Worm (Caenorhabditis elegans): Measurements from ENCODE around the gene nop-1.

The nop-1 gene

DNA sequence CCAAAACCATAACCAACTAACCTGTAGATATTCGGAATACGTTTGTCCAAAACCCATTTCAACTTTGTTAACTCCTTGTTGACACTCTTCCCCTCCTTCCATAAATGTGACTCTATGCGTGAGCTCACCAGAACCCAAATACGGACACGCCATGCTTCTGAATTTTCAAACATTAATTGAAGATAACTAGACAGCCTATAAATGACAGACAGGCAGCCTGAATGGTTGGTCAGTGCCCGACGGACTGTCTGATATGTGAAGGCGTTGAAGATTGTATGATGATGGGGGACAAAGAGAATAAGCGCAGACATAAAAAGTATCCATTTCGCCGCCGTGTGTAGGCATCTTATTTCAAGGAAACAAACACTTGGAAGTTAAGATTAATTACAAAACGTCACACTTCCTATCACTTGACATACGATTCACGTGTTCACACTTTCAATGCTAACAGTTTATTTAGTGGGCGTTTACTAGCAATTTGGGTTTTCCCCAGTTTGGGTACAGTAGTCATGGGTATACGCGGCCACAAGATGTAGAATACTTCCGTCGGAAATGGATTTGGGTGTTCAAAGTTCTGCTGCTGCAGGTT is 38.6 kb upstream of the nop-1 start, which contains the start of the genes tdo-2 and C28H8.2:
TSS of gene tdo-2 (minus strand) at position 157 of the 589 bp plus-strand sequence.
TSS of gene C28H8.2 (plus strand) at position 524 of the 589 bp plus-strand sequence.
- TF ChIP-seq ztf-1 (GFP tag; conservative IDR thresholded peaks at IDR 0.05) (no peak), lin-11 (tag; optimal IDR thresholded peaks at IDR 0.05) (no peak), alr-1 (tag; optimal IDR thresholded peaks at IDR 0.05) (peak; percentile 16), ztf-4 (tag; optimal IDR thresholded peaks at IDR 0.05) (peak; percentile 28), nhr-129 (tag; optimal IDR thresholded peaks at IDR 0.05) (peak; percentile 50), crh-2 (tag; optimal IDR thresholded peaks at IDR 0.05) (peak; percentile 56), mdl-1 (tag; optimal IDR thresholded peaks at IDR 0.05) (peak in 1 of 2 experiments; percentile 75), gmeb-1 (tag; optimal IDR thresholded peaks at IDR 0.05) (peak; percentile 55), sma-9 (GFP tag; optimal IDR thresholded peaks at IDR 0.05) (peak; percentile 90), sma-9 (tag; optimal IDR thresholded peaks at IDR 0.05) (no peak), mab-5 (tag; optimal IDR thresholded peaks at IDR 0.05) (peak; percentile 20), fos-1 (tag; optimal IDR thresholded peaks at IDR 0.05) (peak; percentile 12), ztf-11 (tag; optimal IDR thresholded peaks at IDR 0.05) (no peak), egl-27 (tag; optimal IDR thresholded peaks at IDR 0.05) (peak; percentile 69), sma-3 (GFP tag; optimal IDR thresholded peaks at IDR 0.05) (peak; percentile 92), ama-1 (optimal IDR thresholded peaks at IDR 0.05) (no peak), aly-2 (tag; optimal IDR thresholded peaks at IDR 0.05) (no peak), F13H6.1 (tag; optimal IDR thresholded peaks at IDR 0.05) (peak; percentile 14), blmp-1 (tag; optimal IDR thresholded peaks at IDR 0.05; ENCODE audit: insufficient read depth) (peak; percentile 80), C34F6.9 (tag; optimal IDR thresholded peaks at IDR 0.05) (peak; percentile 8), Y55F3AM.14 (GFP tag; optimal IDR thresholded peaks at IDR 0.05) (peak; percentile 25), nhr-21 (tag; optimal IDR thresholded peaks at IDR 0.05) (peak; percentile 92), unc-55 (GFP tag; optimal IDR thresholded peaks at IDR 0.05) (no peak), lsy-2 (tag; optimal IDR thresholded peaks at IDR 0.05) (peak in 1 of 2 experiments; percentile 55), peb-1 (tag; optimal IDR thresholded peaks at IDR 0.05) (no peak), nhr-6 (tag; optimal IDR thresholded peaks at IDR 0.05) (peak; percentile 37), nhr-25 (tag; optimal IDR thresholded peaks at IDR 0.05) (peak; percentile 94)

DNA sequence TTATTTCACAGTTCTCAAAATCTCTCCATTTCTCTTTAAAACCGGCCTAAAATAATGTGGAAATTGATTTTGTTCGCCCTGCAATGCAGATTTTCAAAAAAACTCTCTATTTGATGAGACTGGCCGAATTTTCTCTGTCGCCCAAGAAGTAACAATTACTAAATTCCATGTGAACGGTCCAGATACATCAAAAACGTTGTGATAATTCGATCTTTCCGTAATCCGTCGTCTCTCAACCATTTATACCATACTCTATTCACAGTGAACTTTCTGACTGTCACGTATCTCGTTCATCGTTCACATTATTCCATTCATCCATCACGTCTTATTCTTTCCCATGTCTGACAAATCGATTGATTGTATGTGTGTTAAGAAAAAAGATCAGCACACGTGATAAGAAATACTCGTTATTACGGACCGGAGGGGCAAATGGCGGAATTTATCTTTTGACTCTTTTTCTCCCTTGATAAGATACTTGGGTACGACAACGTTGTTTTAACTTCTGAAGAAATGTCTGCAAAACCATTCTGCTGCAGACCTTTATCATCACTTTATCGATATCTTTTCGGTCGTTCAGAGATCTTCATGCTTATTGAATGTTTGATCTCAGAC is 37.3 kb upstream of the nop-1 start:
- TF ChIP-seq nhr-25 (tag; optimal IDR thresholded peaks at IDR 0.05) (peak; percentile 71), blmp-1 (tag; optimal IDR thresholded peaks at IDR 0.05; ENCODE audit: insufficient read depth) (peak; percentile 66), zag-1 (tag; optimal IDR thresholded peaks at IDR 0.05) (no peak), ceh-16 (tag; optimal IDR thresholded peaks at IDR 0.05) (no peak), lsy-2 (tag; optimal IDR thresholded peaks at IDR 0.05) (peak in 1 of 2 experiments; percentile 33), mab-5 (tag; optimal IDR thresholded peaks at IDR 0.05) (no peak), sma-3 (GFP tag; optimal IDR thresholded peaks at IDR 0.05) (peak; percentile 72), skn-1 (tag; optimal IDR thresholded peaks at IDR 0.05) (no peak), crh-2 (tag; optimal IDR thresholded peaks at IDR 0.05) (peak; percentile 38), snpc-4 (tag; optimal IDR thresholded peaks at IDR 0.05) (no peak), ceh-82 (tag; optimal IDR thresholded peaks at IDR 0.05) (no peak), mbf-1 (tag; optimal IDR thresholded peaks at IDR 0.05) (no peak), gmeb-1 (tag; optimal IDR thresholded peaks at IDR 0.05) (peak; percentile 41), nhr-6 (tag; optimal IDR thresholded peaks at IDR 0.05) (no peak), mdl-1 (tag; optimal IDR thresholded peaks at IDR 0.05) (peak in 1 of 2 experiments; percentile 45), fos-1 (tag; optimal IDR thresholded peaks at IDR 0.05) (peak; percentile 25), nhr-11 (tag; optimal IDR thresholded peaks at IDR 0.05) (no peak), nhr-237 (tag; optimal IDR thresholded peaks at IDR 0.05) (no peak), nhr-21 (tag; optimal IDR thresholded peaks at IDR 0.05) (peak; percentile 92), R02D3.7 (tag; optimal IDR thresholded peaks at IDR 0.05) (no peak), nhr-129 (tag; optimal IDR thresholded peaks at IDR 0.05) (peak; percentile 21), ama-1 (optimal IDR thresholded peaks at IDR 0.05) (no peak), unc-62 (GFP tag; optimal IDR thresholded peaks at IDR 0.05) (no peak), sma-9 (GFP tag; optimal IDR thresholded peaks at IDR 0.05) (peak; percentile 84), sma-9 (tag; optimal IDR thresholded peaks at IDR 0.05) (no peak), elt-3 (tag; optimal IDR thresholded peaks at IDR 0.05) (no peak)

DNA sequence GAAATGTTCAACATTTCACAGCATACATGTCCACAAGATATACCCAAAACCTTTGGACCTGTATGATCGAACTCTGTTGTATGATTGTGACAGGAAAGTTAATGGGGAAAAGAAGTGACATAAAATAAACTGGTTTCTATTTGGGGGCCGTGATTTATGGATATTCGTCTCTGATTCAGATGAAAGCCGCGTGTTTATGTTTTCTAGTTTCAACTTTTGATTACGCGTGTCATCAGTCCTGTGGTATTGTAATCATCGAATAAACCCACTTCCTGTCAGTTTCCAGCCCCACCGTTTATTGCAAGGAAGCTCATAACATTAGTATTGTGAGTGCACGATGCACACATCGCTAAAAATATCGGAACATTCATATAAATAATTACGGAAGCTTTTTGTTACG is 36.3 kb upstream of the nop-1 start:
- peak; percentile 6 for TF ChIP-seq egl-27 (tag; optimal IDR thresholded peaks at IDR 0.05)
- no peak for TF ChIP-seq alr-1 (tag; optimal IDR thresholded peaks at IDR 0.05)
- peak; percentile 3 for TF ChIP-seq nhr-129 (tag; optimal IDR thresholded peaks at IDR 0.05)
- TF ChIP-seq nhr-25 (tag; optimal IDR thresholded peaks at IDR 0.05), result peak; percentile 83
- TF ChIP-seq ama-1 (optimal IDR thresholded peaks at IDR 0.05), result no peak
- no peak for TF ChIP-seq ceh-82 (tag; optimal IDR thresholded peaks at IDR 0.05)
- TF ChIP-seq ZK546.5 (tag; optimal IDR thresholded peaks at IDR 0.05), result no peak
- no peak for TF ChIP-seq nhr-23 (tag; optimal IDR thresholded peaks at IDR 0.05)
- TF ChIP-seq sma-9 (GFP tag; optimal IDR thresholded peaks at IDR 0.05), result peak; percentile 73
- no peak for TF ChIP-seq sma-9 (tag; optimal IDR thresholded peaks at IDR 0.05)
- TF ChIP-seq fos-1 (tag; optimal IDR thresholded peaks at IDR 0.05), result no peak
- peak; percentile 33 for TF ChIP-seq blmp-1 (tag; optimal IDR thresholded peaks at IDR 0.05; ENCODE audit: insufficient read depth)
- peak; percentile 59 for TF ChIP-seq sma-3 (GFP tag; optimal IDR thresholded peaks at IDR 0.05)
- no peak for TF ChIP-seq F13H6.1 (tag; optimal IDR thresholded peaks at IDR 0.05)
- no peak for TF ChIP-seq snpc-4 (tag; optimal IDR thresholded peaks at IDR 0.05)
- no peak for TF ChIP-seq ceh-16 (tag; optimal IDR thresholded peaks at IDR 0.05)
- no peak for TF ChIP-seq nhr-10 (tag; optimal IDR thresholded peaks at IDR 0.05)
- TF ChIP-seq gmeb-1 (tag; optimal IDR thresholded peaks at IDR 0.05), result peak; percentile 25
- TF ChIP-seq nhr-21 (tag; optimal IDR thresholded peaks at IDR 0.05), result peak; percentile 49
- TF ChIP-seq crh-2 (tag; optimal IDR thresholded peaks at IDR 0.05), result peak; percentile 25
- no peak for TF ChIP-seq C34F6.9 (tag; optimal IDR thresholded peaks at IDR 0.05)

Measured in whole organism, L2 larva.